Fruit fly (Drosophila melanogaster) whole organism, wandering third instar larva: ENCODE measurements around the gene P5CDh2.

Experiments
- Dfd ChIP-seq: fragments of >200 bp; optimal IDR thresholded peaks from 2 replicates; lab custom pipeline; 2017; ENCODE audit warnings: missing biosample characterization, missing genetic modification characterization
- Hr78 ChIP-seq: fragments of >200 bp; optimal IDR thresholded peaks from 2 replicates; lab custom pipeline; 2017; ENCODE audit warnings: missing biosample characterization, missing genetic modification characterization
- Hr83 ChIP-seq: fragments of 200-300 bp; sonication (Bioruptor generic); optimal IDR thresholded peaks from 2 replicates; lab custom pipeline; 2016; ENCODE audit warnings: missing biosample characterization, mild to moderate bottlenecking, missing genetic modification characterization, moderate library complexity; ENCODE audit not compliant: poor library complexity, severe bottlenecking
- Myc ChIP-seq: fragments of >200 bp; optimal IDR thresholded peaks from 2 replicates; lab custom pipeline; 2017
- br ChIP-seq: fragments of 200-800 bp; sonication (Bioruptor generic); optimal IDR thresholded peaks from 2 replicates; lab custom pipeline; 2016; ENCODE audit warnings: missing biosample characterization, missing genetic modification characterization
- dmrt93B ChIP-seq: fragments of 200-800 bp; sonication (Bioruptor generic); optimal IDR thresholded peaks from 2 replicates; lab custom pipeline; 2018; ENCODE audit warnings: missing biosample characterization, mild to moderate bottlenecking, missing genetic modification characterization
- fru ChIP-seq: fragments of 200-800 bp; sonication (Bioruptor generic); optimal IDR thresholded peaks from 3 replicates; lab custom pipeline; 2016; ENCODE audit warnings: missing biosample characterization, mild to moderate bottlenecking, missing genetic modification characterization
- rgr ChIP-seq: fragments of 200-800 bp; sonication (Bioruptor generic); optimal IDR thresholded peaks from 3 replicates; lab custom pipeline; 2016; ENCODE audit warnings: missing biosample characterization, mild to moderate bottlenecking, missing genetic modification characterization
- sage ChIP-seq: fragments of 200-800 bp; sonication (Bioruptor generic); optimal IDR thresholded peaks from 2 replicates; lab custom pipeline; 2016; ENCODE audit warnings: missing biosample characterization, mild to moderate bottlenecking, missing genetic modification characterization
- tai ChIP-seq: sonication (Bioruptor generic); optimal IDR thresholded peaks from 2 replicates; lab custom pipeline; 2016; ENCODE audit warnings: missing biosample characterization, missing genetic modification characterization
- usp ChIP-seq: fragments of >200 bp; optimal IDR thresholded peaks from 2 replicates; lab custom pipeline; 2017; ENCODE audit warnings: missing biosample characterization, missing genetic modification characterization

DNA sequence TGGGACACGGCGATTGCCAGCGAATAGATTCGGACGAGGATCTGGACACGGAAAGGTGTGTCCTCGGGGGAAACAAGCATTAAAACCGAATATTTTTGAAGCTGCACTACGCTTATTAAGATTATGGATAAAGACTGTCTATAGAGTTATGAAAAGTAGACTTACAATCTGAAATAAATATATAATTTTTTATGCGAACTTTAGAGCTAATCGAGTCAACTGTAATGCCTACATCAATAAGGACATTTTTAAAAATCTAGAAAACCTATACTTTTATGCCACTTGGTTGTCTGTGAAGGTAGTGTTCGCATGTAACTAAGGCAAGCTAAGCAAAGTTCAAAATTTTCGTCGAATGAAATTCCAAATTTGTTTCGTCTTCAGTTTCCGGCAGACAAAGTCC lies 4.3 kb upstream of the P5CDh2 start, which contains the start of gene CG31178:
- TF ChIP-seq fru (GFP tag; lab: Kevin White, UChicago): no peak
- no peak for TF ChIP-seq sage (GFP tag; lab: Kevin White, UChicago)
- no peak for TF ChIP-seq usp (GFP tag; lab: Kevin White, UChicago)
- no peak for TF ChIP-seq Hr78 (GFP tag; lab: Kevin White, UChicago)
- TF ChIP-seq Dfd (GFP tag; lab: Kevin White, UChicago): no peak
- TF ChIP-seq tai: no peak
- no peak for TF ChIP-seq rgr
- TF ChIP-seq Hr83 (GFP tag; lab: Kevin White, UChicago): no peak
- no peak for TF ChIP-seq Myc
- no peak for TF ChIP-seq dmrt93B (GFP tag; lab: Kevin White, UChicago)
- no peak for TF ChIP-seq br (GFP tag; lab: Kevin White, UChicago)
